Fruit fly (Drosophila melanogaster) whole organism, prepupa: ENCODE results near the gene Pino.

ENCODE experiments used
- CG10631 ChIP-seq: fragments of 200-800 bp; sonication (Bioruptor generic); optimal IDR thresholded peaks from 2 replicates; lab custom pipeline; 2016; ENCODE audit warnings: missing biosample characterization, missing genetic modification characterization
- CG10669 ChIP-seq: fragments of 200-800 bp; sonication (Bioruptor generic); optimal IDR thresholded peaks from 3 replicates; lab custom pipeline; 2018; ENCODE audit warnings: missing biosample characterization, mild to moderate bottlenecking, missing genetic modification characterization, moderate library complexity
- CG11294 ChIP-seq: fragments of 200-800 bp; sonication (Bioruptor generic); IDR thresholded peaks from 2 replicates; pipeline ENCODE4 v1.3.6; 2022; ENCODE audit warnings: missing biosample characterization, missing genetic modification characterization
- CG11762 ChIP-seq: fragments of 200-800 bp; sonication (Bioruptor generic); optimal IDR thresholded peaks from 3 replicates; lab custom pipeline; 2016; ENCODE audit warnings: missing biosample characterization, missing genetic modification characterization; ENCODE audit not compliant: insufficient read depth
- CG11902 ChIP-seq: fragments of 200-800 bp; sonication (Bioruptor generic); optimal IDR thresholded peaks from 3 replicates; lab custom pipeline; 2016; ENCODE audit warnings: missing biosample characterization, missing genetic modification characterization
- CG15336 ChIP-seq: fragments of 200-800 bp; sonication (Bioruptor generic); IDR thresholded peaks from 2 replicates; pipeline ENCODE4 v1.3.6; 2022; ENCODE audit warnings: missing biosample characterization, missing genetic modification characterization
- CG1621 ChIP-seq: fragments of 200-800 bp; sonication (Bioruptor generic); optimal IDR thresholded peaks from 3 replicates; lab custom pipeline; 2018; ENCODE audit warnings: missing biosample characterization, mild to moderate bottlenecking, missing genetic modification characterization
- CG16779 ChIP-seq: fragments of 200-800 bp; sonication (Bioruptor generic); optimal IDR thresholded peaks from 3 replicates; lab custom pipeline; 2017; ENCODE audit warnings: missing biosample characterization, mild to moderate bottlenecking, missing genetic modification characterization
- CG3032 ChIP-seq: fragments of 200-800 bp; optimal IDR thresholded peaks from 2 replicates; lab custom pipeline; 2019; ENCODE audit warnings: missing biosample characterization, mild to moderate bottlenecking, missing genetic modification characterization, moderate library complexity
- CG32006 ChIP-seq: fragments of 200-800 bp; sonication (Bioruptor generic); optimal IDR thresholded peaks from 3 replicates; lab custom pipeline; 2017; ENCODE audit warnings: missing biosample characterization, mild to moderate bottlenecking, missing genetic modification characterization
- CG34406 ChIP-seq: fragments of 200-800 bp; sonication (Bioruptor generic); optimal IDR thresholded peaks from 3 replicates; lab custom pipeline; 2016; ENCODE audit warnings: missing biosample characterization, missing genetic modification characterization
- CG3919 ChIP-seq: fragments of 200-800 bp; sonication (Bioruptor generic); optimal IDR thresholded peaks from 3 replicates; lab custom pipeline; 2016; ENCODE audit warnings: missing biosample characterization, missing genetic modification characterization
- CG4318 ChIP-seq: fragments of 200-800 bp; sonication (Bioruptor generic); optimal IDR thresholded peaks from 3 replicates; lab custom pipeline; 2017; ENCODE audit warnings: missing biosample characterization, mild to moderate bottlenecking, missing genetic modification characterization
- CG6163 ChIP-seq: fragments of 200-800 bp; sonication (Bioruptor generic); IDR thresholded peaks from 3 replicates; pipeline ENCODE4 v1.3.6; 2022; ENCODE audit warnings: missing biosample characterization, missing genetic modification characterization
- CG6276 ChIP-seq: fragments of 200-800 bp; sonication (Bioruptor generic); optimal IDR thresholded peaks from 2 replicates; lab custom pipeline; 2017; ENCODE audit warnings: missing biosample characterization, mild to moderate bottlenecking, missing genetic modification characterization
- CG6808 ChIP-seq: fragments of 200-800 bp; sonication (Bioruptor generic); optimal IDR thresholded peaks from 3 replicates; lab custom pipeline; 2017; ENCODE audit warnings: missing biosample characterization, missing genetic modification characterization, mild to moderate bottlenecking, moderate library complexity, missing genetic modification reagents
- CG6854 ChIP-seq: fragments of 200-800 bp; sonication (Bioruptor generic); optimal IDR thresholded peaks from 2 replicates; lab custom pipeline; 2017; ENCODE audit warnings: missing biosample characterization, mild to moderate bottlenecking, missing genetic modification characterization
- CG7368 ChIP-seq: fragments of 200-800 bp; sonication (Bioruptor generic); optimal IDR thresholded peaks from 3 replicates; lab custom pipeline; 2016; ENCODE audit warnings: missing biosample characterization, missing genetic modification characterization
- CG8119 ChIP-seq: fragments of 200-800 bp; sonication (Bioruptor generic); IDR thresholded peaks from 3 replicates; pipeline ENCODE4 v1.3.6; 2022; ENCODE audit warnings: missing biosample characterization, missing genetic modification characterization
- CG8319 ChIP-seq: fragments of 200-800 bp; sonication (Bioruptor generic); optimal IDR thresholded peaks from 3 replicates; lab custom pipeline; 2016; ENCODE audit warnings: missing biosample characterization, missing genetic modification characterization
- CG8632 ChIP-seq: fragments of 200-800 bp; sonication (Bioruptor generic); optimal IDR thresholded peaks from 3 replicates; lab custom pipeline; 2016; ENCODE audit warnings: missing biosample characterization, missing genetic modification characterization
- CG9139 ChIP-seq: fragments of 200-800 bp; sonication (Bioruptor generic); optimal IDR thresholded peaks from 3 replicates; lab custom pipeline; 2017; ENCODE audit warnings: missing biosample characterization, mild to moderate bottlenecking, missing genetic modification characterization
- Eip75B ChIP-seq: fragments of 200-800 bp; sonication (Bioruptor generic); optimal IDR thresholded peaks from 3 replicates; lab custom pipeline; 2016; ENCODE audit warnings: missing biosample characterization, missing genetic modification characterization
- Eip78C ChIP-seq: fragments of 200-800 bp; sonication (Bioruptor generic); peaks from one replicate; lab custom pipeline; 2016; ENCODE audit warnings: missing biosample characterization, missing genetic modification characterization
- Eip93F ChIP-seq: fragments of 200-800 bp; sonication (Bioruptor generic); optimal IDR thresholded peaks from 2 replicates; lab custom pipeline; 2016; ENCODE audit warnings: missing biosample characterization, mild to moderate bottlenecking, missing genetic modification characterization
- Ets21C ChIP-seq: fragments of 200-800 bp; sonication (Bioruptor generic); optimal IDR thresholded peaks from 3 replicates; lab custom pipeline; 2016; ENCODE audit warnings: missing biosample characterization, missing genetic modification characterization
- Ets96B ChIP-seq: fragments of 200-800 bp; optimal IDR thresholded peaks from 2 replicates; lab custom pipeline; 2019; ENCODE audit warnings: missing biosample characterization, mild to moderate bottlenecking, missing genetic modification characterization, moderate library complexity
- Hr4 ChIP-seq: fragments of 200-800 bp; sonication (Bioruptor generic); optimal IDR thresholded peaks from 3 replicates; lab custom pipeline; 2016; ENCODE audit warnings: missing biosample characterization, missing genetic modification characterization
- Lpt ChIP-seq: fragments of 200-800 bp; sonication (Bioruptor generic); optimal IDR thresholded peaks from 3 replicates; lab custom pipeline; 2016; ENCODE audit warnings: missing biosample characterization, missing genetic modification characterization
- Met ChIP-seq: fragments of 200-800 bp; sonication (Bioruptor generic); optimal IDR thresholded peaks from 3 replicates; lab custom pipeline; 2016; ENCODE audit warnings: missing biosample characterization, missing genetic modification characterization
- OdsH ChIP-seq: fragments of 200-800 bp; sonication (Bioruptor generic); optimal IDR thresholded peaks from 3 replicates; lab custom pipeline; 2016; ENCODE audit warnings: missing biosample characterization, missing genetic modification characterization
- Smox ChIP-seq: fragments of 200-800 bp; sonication (Bioruptor generic); optimal IDR thresholded peaks from 3 replicates; lab custom pipeline; 2016; ENCODE audit warnings: missing biosample characterization, missing genetic modification characterization
- Sox102F ChIP-seq: fragments of 200-800 bp; sonication (Bioruptor generic); optimal IDR thresholded peaks from 2 replicates; lab custom pipeline; 2016; ENCODE audit warnings: missing biosample characterization, mild to moderate bottlenecking, missing genetic modification characterization
- Sox14 ChIP-seq: fragments of 200-800 bp; sonication (Bioruptor generic); optimal IDR thresholded peaks from 3 replicates; lab custom pipeline; 2016; ENCODE audit warnings: missing biosample characterization, missing genetic modification characterization
- Sox15 ChIP-seq: fragments of 200-800 bp; sonication (Bioruptor generic); optimal IDR thresholded peaks from 3 replicates; lab custom pipeline; 2016; ENCODE audit warnings: missing biosample characterization, missing genetic modification characterization
- achi ChIP-seq: fragments of 200-800 bp; sonication (Bioruptor generic); optimal IDR thresholded peaks from 3 replicates; lab custom pipeline; 2016; ENCODE audit warnings: missing biosample characterization, missing genetic modification characterization
- dac ChIP-seq: fragments of 200-800 bp; sonication (Bioruptor generic); optimal IDR thresholded peaks from 2 replicates; lab custom pipeline; 2017; ENCODE audit warnings: missing biosample characterization, mild to moderate bottlenecking, missing genetic modification characterization
- dsx ChIP-seq: fragments of 200-800 bp; optimal IDR thresholded peaks from 3 replicates; lab custom pipeline; 2019; ENCODE audit warnings: missing biosample characterization, mild to moderate bottlenecking, missing genetic modification characterization, moderate library complexity; ENCODE audit not compliant: poor library complexity, severe bottlenecking
- eg ChIP-seq: fragments of 200-800 bp; sonication (Bioruptor generic); IDR thresholded peaks from 3 replicates; pipeline ENCODE4 v1.3.6; 2022; ENCODE audit warnings: missing biosample characterization, missing genetic modification characterization
- esn ChIP-seq: fragments of 200-800 bp; sonication (Bioruptor generic); optimal IDR thresholded peaks from 2 replicates; lab custom pipeline; 2016; ENCODE audit warnings: missing biosample characterization, mild to moderate bottlenecking, missing genetic modification characterization, moderate library complexity
- fd59A ChIP-seq: fragments of 200-800 bp; sonication (Bioruptor generic); optimal IDR thresholded peaks from 2 replicates; lab custom pipeline; 2017; ENCODE audit warnings: missing biosample characterization, mild to moderate bottlenecking, missing genetic modification characterization, missing genetic modification reagents
- fd85E ChIP-seq: fragments of 200-800 bp; sonication (Bioruptor generic); optimal IDR thresholded peaks from 3 replicates; lab custom pipeline; 2016; ENCODE audit warnings: missing biosample characterization, missing genetic modification characterization
- fkh ChIP-seq: fragments of 200-800 bp; sonication (Bioruptor generic); optimal IDR thresholded peaks from 3 replicates; lab custom pipeline; 2017; ENCODE audit warnings: missing biosample characterization, mild to moderate bottlenecking, missing genetic modification characterization, moderate library complexity
- lz ChIP-seq: fragments of 200-800 bp; sonication (Bioruptor generic); optimal IDR thresholded peaks from 3 replicates; lab custom pipeline; 2016; ENCODE audit warnings: missing biosample characterization, missing genetic modification characterization
- net ChIP-seq: fragments of 200-800 bp; sonication (Bioruptor generic); optimal IDR thresholded peaks from 3 replicates; lab custom pipeline; 2016; ENCODE audit warnings: missing biosample characterization, missing genetic modification characterization
- pdm3 ChIP-seq: fragments of 200-800 bp; sonication (Bioruptor generic); optimal IDR thresholded peaks from 3 replicates; lab custom pipeline; 2016; ENCODE audit warnings: missing biosample characterization, missing genetic modification characterization
- salr ChIP-seq, 2 experiments: fragments of 200-800 bp; sonication (Bioruptor generic); optimal IDR thresholded peaks; 3 replicates each; lab custom pipeline; 2016 to 2018; ENCODE audit warnings: missing biosample characterization in 2 of 2, missing genetic modification characterization in 2 of 2, mild to moderate bottlenecking in 1 of 2
- spab ChIP-seq: fragments of 200-800 bp; sonication (Bioruptor generic); optimal IDR thresholded peaks from 2 replicates; lab custom pipeline; 2017; ENCODE audit warnings: missing biosample characterization, mild to moderate bottlenecking, missing genetic modification characterization, missing genetic modification reagents
- ss ChIP-seq, 2 experiments: fragments of 200-800 bp; sonication (Bioruptor generic); optimal IDR thresholded peaks; 2 replicates in 1 of 2; 3 replicates in 1 of 2; lab custom pipeline; 2017 to 2018; ENCODE audit warnings: mild to moderate bottlenecking in 2 of 2, missing biosample characterization in 2 of 2, missing genetic modification characterization in 2 of 2, moderate library complexity in 1 of 2
- svp ChIP-seq: fragments of 200-800 bp; sonication (Bioruptor generic); peaks from one replicate; lab custom pipeline; 2016; ENCODE audit warnings: missing biosample characterization, missing genetic modification characterization
- topi ChIP-seq: fragments of 200-800 bp; sonication (Bioruptor generic); optimal IDR thresholded peaks from 3 replicates; lab custom pipeline; 2016; ENCODE audit warnings: missing biosample characterization, missing genetic modification characterization
- vri ChIP-seq: fragments of 200-800 bp; sonication (Bioruptor generic); optimal IDR thresholded peaks from 3 replicates; lab custom pipeline; 2016; ENCODE audit warnings: missing biosample characterization, mild to moderate bottlenecking, missing genetic modification characterization

Gene Pino

DNA sequence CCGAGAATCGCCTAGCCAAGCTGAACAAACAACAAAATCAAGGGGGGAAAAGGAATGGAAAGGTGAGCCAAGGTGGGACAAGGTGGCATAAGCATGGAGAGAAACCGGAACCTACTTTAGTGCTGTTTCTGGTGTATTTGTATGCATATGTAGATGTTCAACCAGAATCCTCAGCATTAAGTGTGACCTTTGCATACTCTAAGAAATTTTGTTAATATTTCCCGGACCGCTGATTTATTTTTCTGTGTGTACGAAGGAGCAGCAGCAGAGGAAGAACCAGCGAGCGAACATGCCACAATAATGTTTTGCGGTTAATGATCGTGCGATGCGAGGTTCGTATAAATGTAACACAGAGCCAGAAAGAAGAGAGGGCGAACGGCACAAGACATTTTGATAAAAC, 63.7 kb downstream of the Pino start:
- TF ChIP-seq lz = peak; percentile 83
- peak; percentile 59 for TF ChIP-seq CG34406 (GFP tag; lab: Kevin White, UChicago)
- peak; percentile 62 for TF ChIP-seq Sox15
- TF ChIP-seq topi (GFP tag; lab: Kevin White, UChicago) = peak; percentile 82
- peak; percentile 37 for TF ChIP-seq Eip93F (GFP tag; lab: Kevin White, UChicago)
- TF ChIP-seq fd85E (GFP tag; lab: Kevin White, UChicago) = no peak
- TF ChIP-seq Sox14 (GFP tag; lab: Kevin White, UChicago) = peak; percentile 85
- TF ChIP-seq CG9139 (GFP tag; lab: Kevin White, UChicago) = peak; percentile 67
- TF ChIP-seq CG6854 = peak; percentile 73
- peak; percentile 75 for TF ChIP-seq eg (GFP tag; lab: Robert Waterston, UW)
- peak; percentile 75 for TF ChIP-seq vri (GFP tag; lab: Kevin White, UChicago)
- peak; percentile 71 to 77 for TF ChIP-seq ss (GFP tag; optimal IDR thresholded peaks at IDR 0.05; lab: Kevin White, UChicago)
- TF ChIP-seq Met (GFP tag; lab: Kevin White, UChicago) = peak; percentile 87
- peak; percentile 95 for TF ChIP-seq Eip78C
- TF ChIP-seq CG8632 = peak; percentile 42
- peak; percentile 52 for TF ChIP-seq CG11902 (GFP tag; lab: Kevin White, UChicago)
- TF ChIP-seq net (GFP tag; lab: Kevin White, UChicago) = peak; percentile 67
- TF ChIP-seq CG11294 (GFP tag; lab: Robert Waterston, UW) = no peak
- peak; percentile 76 for TF ChIP-seq CG10669 (GFP tag; lab: Kevin White, UChicago)
- TF ChIP-seq CG8319 = peak; percentile 56
- TF ChIP-seq Ets21C (GFP tag; lab: Kevin White, UChicago) = peak; percentile 77
- TF ChIP-seq Lpt (GFP tag; lab: Kevin White, UChicago) = peak; percentile 52
- TF ChIP-seq fd59A = peak; percentile 87
- TF ChIP-seq CG7368 = peak; percentile 75
- TF ChIP-seq dac = peak; percentile 36
- TF ChIP-seq CG3032 (tag; lab: Kevin White, UChicago) = peak; percentile 83
- peak; percentile 80 for TF ChIP-seq pdm3 (GFP tag; lab: Kevin White, UChicago)
- peak; percentile 85 for TF ChIP-seq CG1621 (tag; lab: Kevin White, UChicago)
- peak; percentile 25 for TF ChIP-seq CG4318 (GFP tag; lab: Kevin White, UChicago)
- peak; percentile 54 to 70 for TF ChIP-seq salr (GFP tag; optimal IDR thresholded peaks at IDR 0.05; lab: Kevin White, UChicago)
- peak; percentile 77 for TF ChIP-seq spab
- peak; percentile 26 for TF ChIP-seq CG16779 (tag; lab: Kevin White, UChicago)
- peak; percentile 78 for TF ChIP-seq CG8119 (GFP tag; lab: Robert Waterston, UW)
- peak; percentile 86 for TF ChIP-seq esn (GFP tag; lab: Kevin White, UChicago)
- TF ChIP-seq CG32006 (GFP tag; lab: Kevin White, UChicago) = peak; percentile 67
- peak; percentile 79 for TF ChIP-seq Ets96B (tag; lab: Kevin White, UChicago)
- TF ChIP-seq Eip75B (GFP tag; lab: Kevin White, UChicago) = peak; percentile 72
- TF ChIP-seq OdsH (GFP tag; lab: Kevin White, UChicago) = peak; percentile 82
- TF ChIP-seq fkh (GFP tag; lab: Kevin White, UChicago) = no peak
- TF ChIP-seq CG10631 (GFP tag; lab: Kevin White, UChicago) = peak; percentile 83
- no peak for TF ChIP-seq CG6276 (GFP tag; lab: Kevin White, UChicago)
- TF ChIP-seq Smox (GFP tag; lab: Kevin White, UChicago) = peak; percentile 83
- peak; percentile 81 for TF ChIP-seq CG3919 (GFP tag; lab: Kevin White, UChicago)
- peak; percentile 86 for TF ChIP-seq Sox102F
- TF ChIP-seq CG6808 (GFP tag; lab: Kevin White, UChicago) = peak; percentile 86
- peak; percentile 45 for TF ChIP-seq CG15336 (GFP tag; lab: Robert Waterston, UW)
- peak; percentile 95 for TF ChIP-seq svp (GFP tag; lab: Kevin White, UChicago)
- TF ChIP-seq achi = peak; percentile 72
- peak; percentile 34 for TF ChIP-seq Hr4 (GFP tag; lab: Kevin White, UChicago)
- peak; percentile 74 for TF ChIP-seq dsx
- peak; percentile 19 for TF ChIP-seq CG11762 (GFP tag; lab: Kevin White, UChicago)
- TF ChIP-seq CG6163 (GFP tag; lab: Robert Waterston, UW) = peak; percentile 89
